Worm (Caenorhabditis elegans) whole organism, L2 larva: ENCODE measurements around the gene F11A5.18.

Experiments used
- C34F6.9 ChIP-seq: fragments of 150-350 bp; optimal IDR thresholded peaks from 2 replicates; lab custom pipeline; 2014; ENCODE audit warnings: missing biosample characterization, missing genetic modification characterization
- R02D3.7 ChIP-seq: fragments of 150-350 bp; optimal IDR thresholded peaks from 2 replicates; lab custom pipeline; 2014; ENCODE audit warnings: missing biosample characterization, missing genetic modification characterization
- Y55F3AM.14 ChIP-seq: fragments of 200-800 bp; sonication (Bioruptor generic); optimal IDR thresholded peaks from 2 replicates; lab custom pipeline; 2018; ENCODE audit warnings: mild to moderate bottlenecking, missing genetic modification characterization, missing compliant biosample characterization
- ZK546.5 ChIP-seq: sonication (generic microtip); optimal IDR thresholded peaks from 2 replicates; lab custom pipeline; 2017; ENCODE audit warnings: missing biosample characterization, missing genetic modification characterization
- ama-1 ChIP-seq: fragments of 150-350 bp; optimal IDR thresholded peaks from 2 replicates; lab custom pipeline; 2018; ENCODE audit warnings: inconsistent platforms
- ceh-16 ChIP-seq: fragments of 150-350 bp; optimal IDR thresholded peaks from 2 replicates; lab custom pipeline; 2014; ENCODE audit warnings: missing biosample characterization, missing genetic modification characterization
- dmd-4 ChIP-seq: sonication (generic microtip); optimal IDR thresholded peaks from 2 replicates; lab custom pipeline; 2017; ENCODE audit warnings: missing biosample characterization, missing genetic modification characterization
- egl-27 ChIP-seq: sonication (generic microtip); optimal IDR thresholded peaks from 3 replicates; lab custom pipeline; 2017; ENCODE audit warnings: missing biosample characterization, missing genetic modification reagents, missing genetic modification characterization
- elt-1 ChIP-seq: fragments of 150-350 bp; optimal IDR thresholded peaks from 2 replicates; lab custom pipeline; 2014; ENCODE audit warnings: missing biosample characterization, missing genetic modification characterization
- elt-3 ChIP-seq: sonication (generic microtip); optimal IDR thresholded peaks from 2 replicates; lab custom pipeline; 2017; ENCODE audit warnings: missing biosample characterization, missing genetic modification characterization
- fos-1 ChIP-seq: fragments of 150-350 bp; optimal IDR thresholded peaks from 2 replicates; lab custom pipeline; 2014; ENCODE audit warnings: missing biosample characterization, missing genetic modification characterization
- lin-11 ChIP-seq: fragments of 150-350 bp; sonication (generic microtip); optimal IDR thresholded peaks from 2 replicates; lab custom pipeline; 2014; ENCODE audit warnings: missing biosample characterization, missing genetic modification characterization, inconsistent platforms, mixed read lengths
- lin-13 ChIP-seq: fragments of 150-350 bp; optimal IDR thresholded peaks from 2 replicates; lab custom pipeline; 2014; ENCODE audit warnings: missing biosample characterization, missing genetic modification reagents, missing genetic modification characterization
- lsy-2 ChIP-seq, 2 experiments: fragments of 150-350 bp in 1 of 2; sonication (generic microtip) in 1 of 2; optimal IDR thresholded peaks; 2 replicates each; lab custom pipeline; 2014 to 2017; ENCODE audit warnings: missing biosample characterization in 2 of 2, missing genetic modification characterization in 2 of 2
- mbf-1 ChIP-seq: sonication (generic microtip); optimal IDR thresholded peaks from 2 replicates; lab custom pipeline; 2017; ENCODE audit warnings: missing biosample characterization, missing genetic modification characterization
- mdl-1 ChIP-seq, 2 experiments: fragments of 150-350 bp in 1 of 2; sonication (generic microtip) in 1 of 2; optimal IDR thresholded peaks; 2 replicates each; lab custom pipeline; 2017; ENCODE audit warnings: missing biosample characterization in 2 of 2, missing genetic modification characterization in 2 of 2
- nhr-10 ChIP-seq: sonication (generic microtip); optimal IDR thresholded peaks from 2 replicates; lab custom pipeline; 2017; ENCODE audit warnings: missing biosample characterization, missing genetic modification characterization
- nhr-11 ChIP-seq: fragments of 150-350 bp; optimal IDR thresholded peaks from 2 replicates; lab custom pipeline; 2014; ENCODE audit warnings: missing biosample characterization, missing genetic modification characterization
- nhr-12 ChIP-seq: fragments of 150-350 bp; optimal IDR thresholded peaks from 2 replicates; lab custom pipeline; 2014; ENCODE audit warnings: missing biosample characterization, missing genetic modification characterization
- nhr-23 ChIP-seq: fragments of 150-350 bp; optimal IDR thresholded peaks from 2 replicates; lab custom pipeline; 2014; ENCODE audit warnings: missing biosample characterization, missing genetic modification reagents, missing genetic modification characterization
- nhr-6 ChIP-seq: fragments of 150-350 bp; optimal IDR thresholded peaks from 2 replicates; lab custom pipeline; 2014; ENCODE audit warnings: missing biosample characterization, missing genetic modification characterization
- peb-1 ChIP-seq: fragments of 150-350 bp; optimal IDR thresholded peaks from 2 replicates; lab custom pipeline; 2014; ENCODE audit warnings: missing biosample characterization, missing genetic modification characterization
- skn-1 ChIP-seq: sonication (generic microtip); optimal IDR thresholded peaks from 2 replicates; lab custom pipeline; 2017; ENCODE audit warnings: missing biosample characterization, missing genetic modification characterization
- sma-9 ChIP-seq, 2 experiments: fragments of 150-350 bp in 1 of 2; sonication (generic microtip) in 1 of 2; optimal IDR thresholded peaks; 2 replicates each; lab custom pipeline; 2014 to 2016; ENCODE audit warnings: missing genetic modification characterization in 2 of 2, mild to moderate bottlenecking in 1 of 2, missing biosample characterization in 1 of 2, missing compliant biosample characterization in 1 of 2, missing genetic modification reagents in 1 of 2, moderate library complexity in 1 of 2
- unc-39 ChIP-seq: fragments of 150-350 bp; optimal IDR thresholded peaks from 2 replicates; lab custom pipeline; 2014; ENCODE audit warnings: missing biosample characterization, missing genetic modification characterization
- unc-62 ChIP-seq: fragments of 150-350 bp; optimal IDR thresholded peaks from 2 replicates; lab custom pipeline; 2014; ENCODE audit warnings: missing biosample characterization, missing genetic modification reagents, missing genetic modification characterization
- zag-1 ChIP-seq: fragments of 150-350 bp; optimal IDR thresholded peaks from 2 replicates; lab custom pipeline; 2014; ENCODE audit warnings: missing biosample characterization, missing genetic modification characterization
- ztf-1 ChIP-seq: fragments of 200-800 bp; sonication (Bioruptor generic); conservative IDR thresholded peaks from 2 replicates; pipeline ENCODE4 v1.3.6; 2022; ENCODE audit warnings: missing genetic modification characterization, missing compliant biosample characterization
- ztf-4 ChIP-seq: fragments of 150-350 bp; optimal IDR thresholded peaks from 2 replicates; lab custom pipeline; 2014; ENCODE audit warnings: missing biosample characterization, missing genetic modification characterization

The F11A5.18 gene

ce11 chrV:16237223-16237622 lies 34.5 kb downstream of the F11A5.18 start, which contains the start of gene F21H7.5:
Gene F21H7.5 (plus strand): TSS chrV:16237523.
- TF ChIP-seq zag-1 (tag; lab: Kevin White, UChicago) = no peak
- no peak for TF ChIP-seq nhr-23 (tag; lab: Kevin White, UChicago)
- no peak for TF ChIP-seq lin-13 (GFP tag; lab: Kevin White, UChicago)
- TF ChIP-seq nhr-10 (tag; lab: Kevin White, UChicago) = no peak

ce11 chrV:16244078-16244477 lies 41.4 kb downstream of the F11A5.18 start, which contains the start of gene srh-104:
Gene srh-104 (minus strand): TSS chrV:16244178.
- TF ChIP-seq mbf-1 = no peak
- no peak for TF ChIP-seq dmd-4 (tag; lab: Kevin White, UChicago)
- TF ChIP-seq lin-11 (tag; lab: Kevin White, UChicago) = no peak
- no peak for TF ChIP-seq nhr-6 (tag; lab: Kevin White, UChicago)
- TF ChIP-seq elt-3 (tag; lab: Kevin White, UChicago) = no peak
- TF ChIP-seq ztf-4 (tag; lab: Kevin White, UChicago) = no peak
- no peak for TF ChIP-seq lsy-2 (tag; optimal IDR thresholded peaks at IDR 0.05; lab: Kevin White, UChicago)
- no peak for TF ChIP-seq nhr-11 (tag; lab: Kevin White, UChicago)
- TF ChIP-seq ZK546.5 = no peak
- no peak for TF ChIP-seq R02D3.7
- no peak for TF ChIP-seq sma-9 (GFP tag; optimal IDR thresholded peaks at IDR 0.05; lab: Kevin White, UChicago)
- TF ChIP-seq sma-9 (tag; optimal IDR thresholded peaks at IDR 0.05; lab: Kevin White, UChicago) = no peak
- TF ChIP-seq Y55F3AM.14 (GFP tag; lab: Kevin White, UChicago) = no peak
- TF ChIP-seq ztf-1 = no peak
- no peak for TF ChIP-seq unc-62 (GFP tag; lab: Kevin White, UChicago)
- TF ChIP-seq, all 48 proteins: peak for 0

ce11 chrV:16246579-16246978 lies 43.9 kb downstream of the F11A5.18 start, which contains the start of gene srh-95:
Gene srh-95 (plus strand): TSS chrV:16246879.
- TF ChIP-seq sma-9 (GFP tag; optimal IDR thresholded peaks at IDR 0.05; lab: Kevin White, UChicago) (no peak), sma-9 (tag; optimal IDR thresholded peaks at IDR 0.05; lab: Kevin White, UChicago) (no peak), mdl-1 (tag; optimal IDR thresholded peaks at IDR 0.05; lab: Kevin White, UChicago) (no peak), Y55F3AM.14 (GFP tag; lab: Kevin White, UChicago) (no peak), egl-27 (no peak), mbf-1 (no peak), skn-1 (no peak)

- TF ChIP-seq sma-9 (GFP tag; optimal IDR thresholded peaks at IDR 0.05; lab: Kevin White, UChicago) (no peak), sma-9 (tag; optimal IDR thresholded peaks at IDR 0.05; lab: Kevin White, UChicago) (no peak), ceh-16 (tag; lab: Kevin White, UChicago) (no peak), fos-1 (tag; lab: Kevin White, UChicago) (no peak), C34F6.9 (no peak), nhr-12 (tag; lab: Kevin White, UChicago) (no peak), ZK546.5 (no peak), ama-1 (no peak), mdl-1 (tag; optimal IDR thresholded peaks at IDR 0.05; lab: Kevin White, UChicago) (no peak), elt-1 (tag; lab: Kevin White, UChicago) (no peak), Y55F3AM.14 (GFP tag; lab: Kevin White, UChicago) (no peak), nhr-6 (tag; lab: Kevin White, UChicago) (no peak), unc-39 (no peak)
Measured at ce11 chrV:16249105-16249504, 46.4 kb downstream of the F11A5.18 start.

ce11 chrV:16253687-16254086 lies 51.0 kb downstream of the F11A5.18 start, which contains the start of gene gcy-20:
Gene gcy-20 (minus strand): TSS chrV:16253787.
- TF ChIP-seq zag-1 (tag; lab: Kevin White, UChicago) (no peak), C34F6.9 (no peak), ztf-1 (no peak), peb-1 (tag; lab: Kevin White, UChicago) (no peak), lin-11 (tag; lab: Kevin White, UChicago) (no peak)
